Fruit fly (Drosophila melanogaster) whole organism, prepupa: ENCODE results near the gene spz.

ENCODE experiments used
- Blimp-1 ChIP-seq: fragments of 200-800 bp; sonication (Bioruptor generic); optimal IDR thresholded peaks from 3 replicates; lab custom pipeline; 2017; ENCODE audit warnings: missing biosample characterization, missing genetic modification characterization, mild to moderate bottlenecking, moderate library complexity, missing genetic modification reagents
- CG10631 ChIP-seq: fragments of 200-800 bp; sonication (Bioruptor generic); optimal IDR thresholded peaks from 2 replicates; lab custom pipeline; 2016; ENCODE audit warnings: missing biosample characterization, missing genetic modification characterization
- CG10669 ChIP-seq: fragments of 200-800 bp; sonication (Bioruptor generic); optimal IDR thresholded peaks from 3 replicates; lab custom pipeline; 2018; ENCODE audit warnings: missing biosample characterization, mild to moderate bottlenecking, missing genetic modification characterization, moderate library complexity
- CG11294 ChIP-seq: fragments of 200-800 bp; sonication (Bioruptor generic); IDR thresholded peaks from 2 replicates; pipeline ENCODE4 v1.3.6; 2022; ENCODE audit warnings: missing biosample characterization, missing genetic modification characterization
- CG11762 ChIP-seq: fragments of 200-800 bp; sonication (Bioruptor generic); optimal IDR thresholded peaks from 3 replicates; lab custom pipeline; 2016; ENCODE audit warnings: missing biosample characterization, missing genetic modification characterization; ENCODE audit not compliant: insufficient read depth
- CG11902 ChIP-seq: fragments of 200-800 bp; sonication (Bioruptor generic); optimal IDR thresholded peaks from 3 replicates; lab custom pipeline; 2016; ENCODE audit warnings: missing biosample characterization, missing genetic modification characterization
- CG15336 ChIP-seq: fragments of 200-800 bp; sonication (Bioruptor generic); IDR thresholded peaks from 2 replicates; pipeline ENCODE4 v1.3.6; 2022; ENCODE audit warnings: missing biosample characterization, missing genetic modification characterization
- CG1621 ChIP-seq: fragments of 200-800 bp; sonication (Bioruptor generic); optimal IDR thresholded peaks from 3 replicates; lab custom pipeline; 2018; ENCODE audit warnings: missing biosample characterization, mild to moderate bottlenecking, missing genetic modification characterization
- CG16779 ChIP-seq: fragments of 200-800 bp; sonication (Bioruptor generic); optimal IDR thresholded peaks from 3 replicates; lab custom pipeline; 2017; ENCODE audit warnings: missing biosample characterization, mild to moderate bottlenecking, missing genetic modification characterization
- CG3032 ChIP-seq: fragments of 200-800 bp; optimal IDR thresholded peaks from 2 replicates; lab custom pipeline; 2019; ENCODE audit warnings: missing biosample characterization, mild to moderate bottlenecking, missing genetic modification characterization, moderate library complexity
- CG31627 ChIP-seq: fragments of 200-800 bp; sonication (Bioruptor generic); optimal IDR thresholded peaks from 3 replicates; lab custom pipeline; 2016; ENCODE audit warnings: missing biosample characterization, missing genetic modification characterization
- CG32006 ChIP-seq: fragments of 200-800 bp; sonication (Bioruptor generic); optimal IDR thresholded peaks from 3 replicates; lab custom pipeline; 2017; ENCODE audit warnings: missing biosample characterization, mild to moderate bottlenecking, missing genetic modification characterization
- CG34406 ChIP-seq: fragments of 200-800 bp; sonication (Bioruptor generic); optimal IDR thresholded peaks from 3 replicates; lab custom pipeline; 2016; ENCODE audit warnings: missing biosample characterization, missing genetic modification characterization
- CG3919 ChIP-seq: fragments of 200-800 bp; sonication (Bioruptor generic); optimal IDR thresholded peaks from 3 replicates; lab custom pipeline; 2016; ENCODE audit warnings: missing biosample characterization, missing genetic modification characterization
- CG4318 ChIP-seq: fragments of 200-800 bp; sonication (Bioruptor generic); optimal IDR thresholded peaks from 3 replicates; lab custom pipeline; 2017; ENCODE audit warnings: missing biosample characterization, mild to moderate bottlenecking, missing genetic modification characterization
- CG6276 ChIP-seq: fragments of 200-800 bp; sonication (Bioruptor generic); optimal IDR thresholded peaks from 2 replicates; lab custom pipeline; 2017; ENCODE audit warnings: missing biosample characterization, mild to moderate bottlenecking, missing genetic modification characterization
- CG6792 ChIP-seq: fragments of 200-800 bp; sonication (Bioruptor generic); optimal IDR thresholded peaks from 3 replicates; lab custom pipeline; 2016; ENCODE audit warnings: missing biosample characterization, missing genetic modification characterization
- CG6808 ChIP-seq: fragments of 200-800 bp; sonication (Bioruptor generic); optimal IDR thresholded peaks from 3 replicates; lab custom pipeline; 2017; ENCODE audit warnings: missing biosample characterization, missing genetic modification characterization, mild to moderate bottlenecking, moderate library complexity, missing genetic modification reagents
- CG6854 ChIP-seq: fragments of 200-800 bp; sonication (Bioruptor generic); optimal IDR thresholded peaks from 2 replicates; lab custom pipeline; 2017; ENCODE audit warnings: missing biosample characterization, mild to moderate bottlenecking, missing genetic modification characterization
- CG7368 ChIP-seq: fragments of 200-800 bp; sonication (Bioruptor generic); optimal IDR thresholded peaks from 3 replicates; lab custom pipeline; 2016; ENCODE audit warnings: missing biosample characterization, missing genetic modification characterization
- CG8119 ChIP-seq: fragments of 200-800 bp; sonication (Bioruptor generic); IDR thresholded peaks from 3 replicates; pipeline ENCODE4 v1.3.6; 2022; ENCODE audit warnings: missing biosample characterization, missing genetic modification characterization
- CG8319 ChIP-seq: fragments of 200-800 bp; sonication (Bioruptor generic); optimal IDR thresholded peaks from 3 replicates; lab custom pipeline; 2016; ENCODE audit warnings: missing biosample characterization, missing genetic modification characterization
- CG8632 ChIP-seq: fragments of 200-800 bp; sonication (Bioruptor generic); optimal IDR thresholded peaks from 3 replicates; lab custom pipeline; 2016; ENCODE audit warnings: missing biosample characterization, missing genetic modification characterization
- CG9139 ChIP-seq: fragments of 200-800 bp; sonication (Bioruptor generic); optimal IDR thresholded peaks from 3 replicates; lab custom pipeline; 2017; ENCODE audit warnings: missing biosample characterization, mild to moderate bottlenecking, missing genetic modification characterization
- Eip75B ChIP-seq: fragments of 200-800 bp; sonication (Bioruptor generic); optimal IDR thresholded peaks from 3 replicates; lab custom pipeline; 2016; ENCODE audit warnings: missing biosample characterization, missing genetic modification characterization
- Eip93F ChIP-seq: fragments of 200-800 bp; sonication (Bioruptor generic); optimal IDR thresholded peaks from 2 replicates; lab custom pipeline; 2016; ENCODE audit warnings: missing biosample characterization, mild to moderate bottlenecking, missing genetic modification characterization
- Ets96B ChIP-seq: fragments of 200-800 bp; optimal IDR thresholded peaks from 2 replicates; lab custom pipeline; 2019; ENCODE audit warnings: missing biosample characterization, mild to moderate bottlenecking, missing genetic modification characterization, moderate library complexity
- Gug ChIP-seq: fragments of 200-800 bp; sonication (Bioruptor generic); IDR thresholded peaks from 2 replicates; pipeline ENCODE4 v1.3.6; 2022; ENCODE audit warnings: missing biosample characterization, missing genetic modification characterization
- Hr38 ChIP-seq: sonication (Bioruptor generic); optimal IDR thresholded peaks from 2 replicates; lab custom pipeline; 2016; ENCODE audit warnings: missing biosample characterization, missing genetic modification characterization
- Lpt ChIP-seq: fragments of 200-800 bp; sonication (Bioruptor generic); optimal IDR thresholded peaks from 3 replicates; lab custom pipeline; 2016; ENCODE audit warnings: missing biosample characterization, missing genetic modification characterization
- Met ChIP-seq: fragments of 200-800 bp; sonication (Bioruptor generic); optimal IDR thresholded peaks from 3 replicates; lab custom pipeline; 2016; ENCODE audit warnings: missing biosample characterization, missing genetic modification characterization
- Smox ChIP-seq: fragments of 200-800 bp; sonication (Bioruptor generic); optimal IDR thresholded peaks from 3 replicates; lab custom pipeline; 2016; ENCODE audit warnings: missing biosample characterization, missing genetic modification characterization
- Sox102F ChIP-seq: fragments of 200-800 bp; sonication (Bioruptor generic); optimal IDR thresholded peaks from 2 replicates; lab custom pipeline; 2016; ENCODE audit warnings: missing biosample characterization, mild to moderate bottlenecking, missing genetic modification characterization
- Sox14 ChIP-seq: fragments of 200-800 bp; sonication (Bioruptor generic); optimal IDR thresholded peaks from 3 replicates; lab custom pipeline; 2016; ENCODE audit warnings: missing biosample characterization, missing genetic modification characterization
- Sox15 ChIP-seq: fragments of 200-800 bp; sonication (Bioruptor generic); optimal IDR thresholded peaks from 3 replicates; lab custom pipeline; 2016; ENCODE audit warnings: missing biosample characterization, missing genetic modification characterization
- acj6 ChIP-seq: fragments of 200-800 bp; sonication (Bioruptor generic); optimal IDR thresholded peaks from 3 replicates; lab custom pipeline; 2016; ENCODE audit warnings: missing biosample characterization, missing genetic modification characterization
- cyc ChIP-seq: fragments of 200-800 bp; sonication (Bioruptor generic); optimal IDR thresholded peaks from 3 replicates; lab custom pipeline; 2016; ENCODE audit warnings: missing biosample characterization, missing genetic modification characterization
- dac ChIP-seq: fragments of 200-800 bp; sonication (Bioruptor generic); optimal IDR thresholded peaks from 2 replicates; lab custom pipeline; 2017; ENCODE audit warnings: missing biosample characterization, mild to moderate bottlenecking, missing genetic modification characterization
- dsx ChIP-seq: fragments of 200-800 bp; optimal IDR thresholded peaks from 3 replicates; lab custom pipeline; 2019; ENCODE audit warnings: missing biosample characterization, mild to moderate bottlenecking, missing genetic modification characterization, moderate library complexity; ENCODE audit not compliant: poor library complexity, severe bottlenecking
- eg ChIP-seq: fragments of 200-800 bp; sonication (Bioruptor generic); IDR thresholded peaks from 3 replicates; pipeline ENCODE4 v1.3.6; 2022; ENCODE audit warnings: missing biosample characterization, missing genetic modification characterization
- esn ChIP-seq: fragments of 200-800 bp; sonication (Bioruptor generic); optimal IDR thresholded peaks from 2 replicates; lab custom pipeline; 2016; ENCODE audit warnings: missing biosample characterization, mild to moderate bottlenecking, missing genetic modification characterization, moderate library complexity
- fd59A ChIP-seq: fragments of 200-800 bp; sonication (Bioruptor generic); optimal IDR thresholded peaks from 2 replicates; lab custom pipeline; 2017; ENCODE audit warnings: missing biosample characterization, mild to moderate bottlenecking, missing genetic modification characterization, missing genetic modification reagents
- fd85E ChIP-seq: fragments of 200-800 bp; sonication (Bioruptor generic); optimal IDR thresholded peaks from 3 replicates; lab custom pipeline; 2016; ENCODE audit warnings: missing biosample characterization, missing genetic modification characterization
- fkh ChIP-seq: fragments of 200-800 bp; sonication (Bioruptor generic); optimal IDR thresholded peaks from 3 replicates; lab custom pipeline; 2017; ENCODE audit warnings: missing biosample characterization, mild to moderate bottlenecking, missing genetic modification characterization, moderate library complexity
- lz ChIP-seq: fragments of 200-800 bp; sonication (Bioruptor generic); optimal IDR thresholded peaks from 3 replicates; lab custom pipeline; 2016; ENCODE audit warnings: missing biosample characterization, missing genetic modification characterization
- net ChIP-seq: fragments of 200-800 bp; sonication (Bioruptor generic); optimal IDR thresholded peaks from 3 replicates; lab custom pipeline; 2016; ENCODE audit warnings: missing biosample characterization, missing genetic modification characterization
- pdm3 ChIP-seq: fragments of 200-800 bp; sonication (Bioruptor generic); optimal IDR thresholded peaks from 3 replicates; lab custom pipeline; 2016; ENCODE audit warnings: missing biosample characterization, missing genetic modification characterization
- salr ChIP-seq, 2 experiments: fragments of 200-800 bp; sonication (Bioruptor generic); optimal IDR thresholded peaks; 3 replicates each; lab custom pipeline; 2016 to 2018; ENCODE audit warnings: missing biosample characterization in 2 of 2, missing genetic modification characterization in 2 of 2, mild to moderate bottlenecking in 1 of 2
- spab ChIP-seq: fragments of 200-800 bp; sonication (Bioruptor generic); optimal IDR thresholded peaks from 2 replicates; lab custom pipeline; 2017; ENCODE audit warnings: missing biosample characterization, mild to moderate bottlenecking, missing genetic modification characterization, missing genetic modification reagents
- ss ChIP-seq, 2 experiments: fragments of 200-800 bp; sonication (Bioruptor generic); optimal IDR thresholded peaks; 2 replicates in 1 of 2; 3 replicates in 1 of 2; lab custom pipeline; 2017 to 2018; ENCODE audit warnings: mild to moderate bottlenecking in 2 of 2, missing biosample characterization in 2 of 2, missing genetic modification characterization in 2 of 2, moderate library complexity in 1 of 2
- svp ChIP-seq: fragments of 200-800 bp; sonication (Bioruptor generic); peaks from one replicate; lab custom pipeline; 2016; ENCODE audit warnings: missing biosample characterization, missing genetic modification characterization
- vri ChIP-seq: fragments of 200-800 bp; sonication (Bioruptor generic); optimal IDR thresholded peaks from 3 replicates; lab custom pipeline; 2016; ENCODE audit warnings: missing biosample characterization, mild to moderate bottlenecking, missing genetic modification characterization

The spz gene

dm6 chr3R:27092263-27092662 is 22.4 kb upstream of the spz start:
- peak; percentile 31 for TF ChIP-seq Met (GFP tag; lab: Kevin White, UChicago)
- TF ChIP-seq fkh (GFP tag; lab: Kevin White, UChicago), result no peak
- TF ChIP-seq CG10631 (GFP tag; lab: Kevin White, UChicago), result peak; percentile 32
- peak; percentile 18 for TF ChIP-seq CG31627 (GFP tag; lab: Kevin White, UChicago)
- no peak for TF ChIP-seq CG8632 (GFP tag; lab: Kevin White, UChicago)
- TF ChIP-seq CG11762 (GFP tag; lab: Kevin White, UChicago), result no peak
- peak; percentile 16 for TF ChIP-seq cyc (GFP tag; lab: Kevin White, UChicago)
- no peak for TF ChIP-seq Blimp-1 (GFP tag; lab: Kevin White, UChicago)
- peak; percentile 52 for TF ChIP-seq CG3919
- peak; percentile 31 for TF ChIP-seq CG3032
- TF ChIP-seq fd85E, result no peak
- no peak for TF ChIP-seq CG16779 (tag; lab: Kevin White, UChicago)
- no peak for TF ChIP-seq Gug (GFP tag; lab: Robert Waterston, UW)
- peak; percentile 53; the same call in 2 of the 3 replicates for TF ChIP-seq eg (GFP tag; lab: Robert Waterston, UW)
- no peak for TF ChIP-seq CG9139
- TF ChIP-seq CG6792, result peak; percentile 33
- TF ChIP-seq Sox14, result peak; percentile 27
- no peak for TF ChIP-seq CG6276 (GFP tag; lab: Kevin White, UChicago)
- peak; percentile 35 for TF ChIP-seq CG10669 (GFP tag; lab: Kevin White, UChicago)
- TF ChIP-seq Eip93F (GFP tag; lab: Kevin White, UChicago), result no peak
- TF ChIP-seq CG6808 (GFP tag; lab: Kevin White, UChicago), result peak; percentile 19
- peak; percentile 4 for TF ChIP-seq spab (GFP tag; lab: Kevin White, UChicago)
- TF ChIP-seq salr (GFP tag; optimal IDR thresholded peaks at IDR 0.05; lab: Kevin White, UChicago), result no peak
- no peak for TF ChIP-seq Hr38
- no peak for TF ChIP-seq CG4318 (GFP tag; lab: Kevin White, UChicago)
- peak; percentile 30 for TF ChIP-seq Ets96B
- no peak for TF ChIP-seq CG11294 (GFP tag; lab: Robert Waterston, UW)
- peak; percentile 22; the same call in 1 of the 2 replicates for TF ChIP-seq CG15336 (GFP tag; lab: Robert Waterston, UW)
- TF ChIP-seq net (GFP tag; lab: Kevin White, UChicago), result peak; percentile 5
- TF ChIP-seq Smox, result no peak
- peak; percentile 24 for TF ChIP-seq Eip75B (GFP tag; lab: Kevin White, UChicago)
- peak; percentile 39 for TF ChIP-seq acj6 (GFP tag; lab: Kevin White, UChicago)
- no peak for TF ChIP-seq Sox102F
- TF ChIP-seq CG7368 (GFP tag; lab: Kevin White, UChicago), result no peak
- no peak for TF ChIP-seq dac (GFP tag; lab: Kevin White, UChicago)
- TF ChIP-seq CG34406 (GFP tag; lab: Kevin White, UChicago), result no peak
- no peak for TF ChIP-seq esn (GFP tag; lab: Kevin White, UChicago)
- TF ChIP-seq CG8119 (GFP tag; lab: Robert Waterston, UW), result peak; percentile 29; the same call in 1 of the 3 replicates
- peak; percentile 24 to 27 for TF ChIP-seq ss (GFP tag; optimal IDR thresholded peaks at IDR 0.05; lab: Kevin White, UChicago)
- TF ChIP-seq CG32006, result peak; percentile 44
- TF ChIP-seq CG11902 (GFP tag; lab: Kevin White, UChicago), result peak; percentile 12
- peak; percentile 20 for TF ChIP-seq dsx (GFP tag; lab: Kevin White, UChicago)
- peak; percentile 25 for TF ChIP-seq pdm3 (GFP tag; lab: Kevin White, UChicago)
- peak; percentile 68 for TF ChIP-seq svp (GFP tag; lab: Kevin White, UChicago)
- no peak for TF ChIP-seq Lpt (GFP tag; lab: Kevin White, UChicago)
- TF ChIP-seq lz, result peak; percentile 1
- no peak for TF ChIP-seq Sox15 (GFP tag; lab: Kevin White, UChicago)
- TF ChIP-seq CG8319 (GFP tag; lab: Kevin White, UChicago), result no peak
- TF ChIP-seq CG1621 (tag; lab: Kevin White, UChicago), result peak; percentile 22
- TF ChIP-seq fd59A (GFP tag; lab: Kevin White, UChicago), result peak; percentile 3
- TF ChIP-seq vri (GFP tag; lab: Kevin White, UChicago), result peak; percentile 27
- TF ChIP-seq CG6854 (GFP tag; lab: Kevin White, UChicago), result no peak
